Fruit fly (Drosophila melanogaster) whole organism, embryonic: Measurements from ENCODE around the gene CG9166.
A peak's percentile ranks its signal among the peaks of the same experiment; 100 is the strongest.

Experiments used
- Atf3 ChIP-seq: fragments of 200-800 bp; sonication (Bioruptor generic); optimal IDR thresholded peaks from 3 replicates; lab custom pipeline; 2016; ENCODE audit warnings: missing biosample characterization, missing genetic modification characterization
- Blimp-1 ChIP-seq: fragments of 200-800 bp; sonication (Bioruptor generic); optimal IDR thresholded peaks from 3 replicates; lab custom pipeline; 2018; ENCODE audit warnings: missing biosample characterization, missing genetic modification characterization, mild to moderate bottlenecking, moderate library complexity, missing genetic modification reagents
- Bteb2 ChIP-seq: fragments of 200-800 bp; sonication (Bioruptor generic); optimal IDR thresholded peaks from 2 replicates; lab custom pipeline; 2016; ENCODE audit warnings: missing biosample characterization, missing genetic modification characterization
- C15 ChIP-seq: fragments of 200-800 bp; sonication (Bioruptor generic); IDR thresholded peaks from 3 replicates; pipeline ENCODE4 v1.3.6; 2022; ENCODE audit warnings: missing biosample characterization, missing genetic modification characterization
- CG10543 ChIP-seq: fragments of 200-800 bp; sonication (Bioruptor generic); optimal IDR thresholded peaks from 3 replicates; lab custom pipeline; 2017; ENCODE audit warnings: missing biosample characterization, mild to moderate bottlenecking, missing genetic modification characterization, moderate library complexity
- CG11085 ChIP-seq: fragments of 200-800 bp; sonication (Bioruptor generic); IDR thresholded peaks from 2 replicates; pipeline ENCODE4 v1.3.6; 2022; ENCODE audit warnings: missing biosample characterization, missing genetic modification characterization
- CG11560 ChIP-seq: fragments of 200-800 bp; sonication (Bioruptor generic); IDR thresholded peaks from 3 replicates; pipeline ENCODE4 v1.3.6; 2022; ENCODE audit warnings: missing biosample characterization, missing genetic modification characterization
- CG12104 ChIP-seq: fragments of 200-800 bp; sonication (Bioruptor generic); optimal IDR thresholded peaks from 3 replicates; lab custom pipeline; 2016; ENCODE audit warnings: missing biosample characterization, missing genetic modification characterization
- CG12659 ChIP-seq: fragments of 200-800 bp; sonication (Bioruptor generic); optimal IDR thresholded peaks from 3 replicates; lab custom pipeline; 2017; ENCODE audit warnings: mild to moderate bottlenecking, missing biosample characterization, missing genetic modification reagents, missing genetic modification characterization
- CG1602 ChIP-seq: fragments of 200-800 bp; sonication (Bioruptor generic); optimal IDR thresholded peaks from 3 replicates; lab custom pipeline; 2016; ENCODE audit warnings: missing biosample characterization, missing genetic modification characterization
- CG16813 ChIP-seq: fragments of 200-800 bp; sonication (Bioruptor generic); IDR thresholded peaks from 3 replicates; pipeline ENCODE4 v1.3.6; 2022; ENCODE audit warnings: missing biosample characterization, missing genetic modification characterization; ENCODE audit not compliant: partially characterized antibody
- CG17186 ChIP-seq: fragments of 200-800 bp; sonication (Bioruptor generic); optimal IDR thresholded peaks from 3 replicates; lab custom pipeline; 2017; ENCODE audit warnings: missing biosample characterization, missing genetic modification reagents, missing genetic modification characterization
- CG3163 ChIP-seq: fragments of 200-800 bp; sonication (Bioruptor generic); optimal IDR thresholded peaks from 3 replicates; lab custom pipeline; 2016; ENCODE audit warnings: missing biosample characterization, missing genetic modification characterization
- CG4707 ChIP-seq: fragments of 200-800 bp; sonication (Bioruptor generic); optimal IDR thresholded peaks from 2 replicates; lab custom pipeline; 2018; ENCODE audit warnings: missing biosample characterization, mild to moderate bottlenecking, missing genetic modification characterization, moderate library complexity
- CG4820 ChIP-seq: fragments of 200-800 bp; sonication (Bioruptor generic); optimal IDR thresholded peaks from 3 replicates; lab custom pipeline; 2016; ENCODE audit warnings: missing biosample characterization, missing genetic modification characterization
- CG9437 ChIP-seq: fragments of 200-800 bp; sonication (Bioruptor generic); optimal IDR thresholded peaks from 2 replicates; lab custom pipeline; 2018; ENCODE audit warnings: missing biosample characterization, mild to moderate bottlenecking, missing genetic modification characterization
- CHES-1-like ChIP-seq: fragments of 200-800 bp; sonication (Bioruptor generic); optimal IDR thresholded peaks from 2 replicates; lab custom pipeline; 2016; ENCODE audit warnings: missing biosample characterization, missing genetic modification characterization
- Dad ChIP-seq: fragments of 200-800 bp; sonication (Bioruptor generic); optimal IDR thresholded peaks from 3 replicates; lab custom pipeline; 2016; ENCODE audit warnings: missing biosample characterization, missing genetic modification characterization
- Fer3 ChIP-seq: fragments of 200-800 bp; sonication (Bioruptor generic); optimal IDR thresholded peaks from 2 replicates; lab custom pipeline; 2018; ENCODE audit warnings: missing biosample characterization, mild to moderate bottlenecking, missing genetic modification characterization, moderate library complexity
- Jarid2 ChIP-seq: fragments of 200-800 bp; sonication (Bioruptor generic); optimal IDR thresholded peaks from 3 replicates; lab custom pipeline; 2017; ENCODE audit warnings: mild to moderate bottlenecking, missing biosample characterization, missing genetic modification reagents, missing genetic modification characterization
- Lpt ChIP-seq: fragments of >200 bp; optimal IDR thresholded peaks from 2 replicates; lab custom pipeline; 2018; ENCODE audit warnings: missing biosample characterization, missing genetic modification characterization
- MTF-1 ChIP-seq: fragments of 200-800 bp; sonication (Bioruptor generic); optimal IDR thresholded peaks from 2 replicates; lab custom pipeline; 2018; ENCODE audit warnings: missing biosample characterization, mild to moderate bottlenecking, missing genetic modification characterization, borderline replicate concordance
- Mrtf ChIP-seq: fragments of 200-800 bp; sonication (Bioruptor generic); IDR thresholded peaks from 3 replicates; pipeline ENCODE4 v1.3.6; 2022; ENCODE audit warnings: missing biosample characterization, missing genetic modification characterization
- Neu2 ChIP-seq: fragments of 200-800 bp; sonication (Bioruptor generic); optimal IDR thresholded peaks from 3 replicates; lab custom pipeline; 2016; ENCODE audit warnings: missing biosample characterization, missing genetic modification characterization, borderline replicate concordance
- Oaz ChIP-seq: fragments of 200-800 bp; sonication (Bioruptor generic); IDR thresholded peaks from 2 replicates; pipeline ENCODE4 v1.3.6; 2022; ENCODE audit warnings: missing biosample characterization, missing genetic modification characterization
- Optix ChIP-seq: fragments of 200-800 bp; sonication (Bioruptor generic); IDR thresholded peaks from 3 replicates; pipeline ENCODE4 v1.3.6; 2022; ENCODE audit warnings: missing biosample characterization, missing genetic modification characterization
- PHDP ChIP-seq: fragments of 200-800 bp; sonication (Bioruptor generic); optimal IDR thresholded peaks from 3 replicates; lab custom pipeline; 2018; ENCODE audit warnings: missing biosample characterization, mild to moderate bottlenecking, missing genetic modification characterization, moderate library complexity
- Poxn ChIP-seq: fragments of 200-800 bp; sonication (Bioruptor generic); IDR thresholded peaks from 2 replicates; pipeline ENCODE4 v1.3.6; 2022; ENCODE audit warnings: missing biosample characterization, missing genetic modification characterization
- Side ChIP-seq: fragments of 200-800 bp; sonication (Bioruptor generic); optimal IDR thresholded peaks from 2 replicates; lab custom pipeline; 2016; ENCODE audit warnings: missing biosample characterization, missing genetic modification characterization
- Sox100B ChIP-seq: fragments of 200-800 bp; sonication (Bioruptor generic); optimal IDR thresholded peaks from 3 replicates; lab custom pipeline; 2018; ENCODE audit warnings: missing biosample characterization, mild to moderate bottlenecking, missing genetic modification characterization
- TFAM ChIP-seq: fragments of 200-800 bp; sonication (Bioruptor generic); optimal IDR thresholded peaks from 2 replicates; lab custom pipeline; 2017; ENCODE audit warnings: missing biosample characterization, missing genetic modification characterization, inconsistent platforms
- Usf ChIP-seq: fragments of 200-800 bp; sonication (Bioruptor generic); optimal IDR thresholded peaks from 2 replicates; lab custom pipeline; 2017; ENCODE audit warnings: missing genotype, missing biosample characterization, missing genetic modification characterization
- al ChIP-seq: fragments of 200-800 bp; sonication (Bioruptor generic); IDR thresholded peaks from 2 replicates; pipeline ENCODE4 v1.3.6; 2022; ENCODE audit warnings: missing biosample characterization, missing genetic modification characterization
- ash1 ChIP-seq: fragments of 200-800 bp; sonication (Bioruptor generic); optimal IDR thresholded peaks from 2 replicates; lab custom pipeline; 2018; ENCODE audit warnings: missing biosample characterization, mild to moderate bottlenecking, missing genetic modification characterization
- bab2 ChIP-seq: fragments of 200-800 bp; sonication (Bioruptor generic); optimal IDR thresholded peaks from 2 replicates; lab custom pipeline; 2016; ENCODE audit warnings: missing biosample characterization, missing genetic modification characterization
- dmrt11E ChIP-seq: fragments of 200-800 bp; sonication (Bioruptor generic); optimal IDR thresholded peaks from 3 replicates; lab custom pipeline; 2018; ENCODE audit warnings: missing biosample characterization, mild to moderate bottlenecking, missing genetic modification characterization, moderate library complexity
- ems ChIP-seq: fragments of 200-800 bp; sonication (Bioruptor generic); optimal IDR thresholded peaks from 3 replicates; lab custom pipeline; 2016; ENCODE audit warnings: missing biosample characterization, missing genetic modification characterization
- fd3F ChIP-seq: fragments of 200-800 bp; sonication (Bioruptor generic); optimal IDR thresholded peaks from 2 replicates; lab custom pipeline; 2018; ENCODE audit warnings: missing biosample characterization, mild to moderate bottlenecking, missing genetic modification characterization, moderate library complexity
- fru ChIP-seq: fragments of >200 bp; optimal IDR thresholded peaks from 2 replicates; lab custom pipeline; 2017
- klu ChIP-seq: fragments of 200-800 bp; sonication (Bioruptor generic); IDR thresholded peaks from 2 replicates; pipeline ENCODE4 v1.3.6; 2022; ENCODE audit warnings: missing biosample characterization, missing genetic modification characterization
- nom ChIP-seq: fragments of 200-800 bp; sonication (Bioruptor generic); optimal IDR thresholded peaks from 2 replicates; lab custom pipeline; 2017; ENCODE audit warnings: missing biosample characterization, missing genetic modification characterization, mild to moderate bottlenecking, moderate library complexity, missing genetic modification reagents
- oc ChIP-seq: fragments of 200-800 bp; sonication (Bioruptor generic); optimal IDR thresholded peaks from 2 replicates; lab custom pipeline; 2018; ENCODE audit warnings: missing biosample characterization, mild to moderate bottlenecking, missing genetic modification characterization, moderate library complexity
- pita ChIP-seq: fragments of 200-800 bp; sonication (Bioruptor generic); optimal IDR thresholded peaks from 2 replicates; lab custom pipeline; 2017; ENCODE audit warnings: missing biosample characterization, mild to moderate bottlenecking, missing genetic modification characterization
- so ChIP-seq: fragments of 200-800 bp; sonication (Bioruptor generic); IDR thresholded peaks from 3 replicates; pipeline ENCODE4 v1.3.6; 2022; ENCODE audit warnings: missing biosample characterization, missing genetic modification characterization
- tgo ChIP-seq: fragments of 200-800 bp; sonication (Bioruptor generic); IDR thresholded peaks from 3 replicates; pipeline ENCODE4 v1.3.6; 2022; ENCODE audit warnings: missing biosample characterization, missing genetic modification characterization
- tio ChIP-seq: fragments of 200-800 bp; sonication (Bioruptor generic); optimal IDR thresholded peaks from 2 replicates; lab custom pipeline; 2017; ENCODE audit warnings: missing biosample characterization, missing genetic modification characterization, inconsistent platforms
- toy ChIP-seq: fragments of 200-800 bp; sonication (Bioruptor generic); IDR thresholded peaks from 2 replicates; pipeline ENCODE4 v1.3.6; 2022; ENCODE audit warnings: missing biosample characterization, missing genetic modification characterization
- trem ChIP-seq: fragments of 200-800 bp; optimal IDR thresholded peaks from 3 replicates; lab custom pipeline; 2019; ENCODE audit warnings: missing biosample characterization, mild to moderate bottlenecking, missing genetic modification characterization, moderate library complexity

CG9166 gene

dm6 chr3L:1366879-1367650 is 16.1 kb downstream of the CG9166 start (continued):
- TF ChIP-seq C15 (GFP tag; lab: Robert Waterston, UW) (no peak), pita (GFP tag; lab: Kevin White, UChicago) (no peak), Side (GFP tag; lab: Kevin White, UChicago) (no peak), Fer3 (tag; lab: Kevin White, UChicago) (no peak), Usf (GFP tag; lab: Kevin White, UChicago) (no peak), Oaz (GFP tag; lab: Robert Waterston, UW) (no peak), nom (peak; percentile 52), al (no peak), CG4707 (GFP tag; lab: Kevin White, UChicago) (peak; percentile 79)

- peak; percentile 62 for TF ChIP-seq fd3F (GFP tag; lab: Kevin White, UChicago)
- TF ChIP-seq CG12659 (GFP tag; lab: Kevin White, UChicago), result peak; percentile 54
- 0 out of 2 replicates have a peak, but pooled peaks have one; percentile 30 for TF ChIP-seq toy (GFP tag; lab: Robert Waterston, UW)
- TF ChIP-seq TFAM (GFP tag; lab: Kevin White, UChicago), result peak; percentile 18
- peak; percentile 68 for TF ChIP-seq PHDP (tag; lab: Kevin White, UChicago)
- peak; percentile 85 for TF ChIP-seq Optix (GFP tag; lab: Robert Waterston, UW)
- no peak for TF ChIP-seq CG16813 (GFP tag; lab: Robert Waterston, UW)
- TF ChIP-seq bab2 (GFP tag; lab: Kevin White, UChicago), result peak; percentile 89
- peak; percentile 39 for TF ChIP-seq Atf3 (GFP tag; lab: Kevin White, UChicago)
- TF ChIP-seq CG17186 (GFP tag; lab: Kevin White, UChicago), result no peak
- TF ChIP-seq dmrt11E (tag; lab: Kevin White, UChicago), result peak; percentile 86
- peak; percentile 80 for TF ChIP-seq Mrtf (GFP tag; lab: Robert Waterston, UW)
- 0 out of 2 replicates have a peak, but pooled peaks have one; percentile 26 for TF ChIP-seq Poxn (GFP tag; lab: Robert Waterston, UW)
- TF ChIP-seq Neu2, result peak; percentile 56
- no peak for TF ChIP-seq ash1 (GFP tag; lab: Kevin White, UChicago)
- peak; percentile 35 for TF ChIP-seq Bteb2 (GFP tag; lab: Kevin White, UChicago)
- TF ChIP-seq Blimp-1 (GFP tag; lab: Kevin White, UChicago), result peak; percentile 52
- TF ChIP-seq CG3163 (GFP tag; lab: Kevin White, UChicago), result peak; percentile 29
- peak; percentile 79 for TF ChIP-seq CG1602 (GFP tag; lab: Kevin White, UChicago)
- TF ChIP-seq ems (GFP tag; lab: Kevin White, UChicago), result peak; percentile 76
- no peak for TF ChIP-seq CG10543 (GFP tag; lab: Kevin White, UChicago)
- TF ChIP-seq CG11560 (tag; lab: Robert Waterston, UW), result peak; percentile 78; the same call in 2 of the 3 replicates
- peak; percentile 84 for TF ChIP-seq so (GFP tag; lab: Robert Waterston, UW)
- peak; percentile 79 for TF ChIP-seq tgo
- TF ChIP-seq CG11085 (GFP tag; lab: Robert Waterston, UW), result peak; percentile 72
- peak; percentile 48 for TF ChIP-seq Jarid2 (GFP tag; lab: Kevin White, UChicago)
- TF ChIP-seq CHES-1-like (GFP tag; lab: Kevin White, UChicago), result peak; percentile 59
- TF ChIP-seq klu (GFP tag; lab: Robert Waterston, UW), result peak; percentile 60
- TF ChIP-seq CG9437 (GFP tag; lab: Kevin White, UChicago), result peak; percentile 6
- peak; percentile 73 for TF ChIP-seq oc (tag; lab: Kevin White, UChicago)
- TF ChIP-seq Sox100B (GFP tag; lab: Kevin White, UChicago), result peak; percentile 38
- TF ChIP-seq CG4820 (GFP tag; lab: Kevin White, UChicago), result peak; percentile 77
- peak; percentile 54 for TF ChIP-seq tio
- TF ChIP-seq fru (lab: Kevin White, UChicago), result no peak
- TF ChIP-seq Dad (GFP tag; lab: Kevin White, UChicago), result peak; percentile 58
- no peak for TF ChIP-seq Lpt
- no peak for TF ChIP-seq MTF-1 (GFP tag; lab: Kevin White, UChicago)
- TF ChIP-seq trem (tag; lab: Kevin White, UChicago), result peak; percentile 38
- peak; percentile 39 for TF ChIP-seq CG12104 (GFP tag; lab: Kevin White, UChicago)
Observed at dm6 chr3L:1368201-1368617, 17.3 kb downstream of the CG9166 start.
